Worm (Caenorhabditis elegans) whole organism, early embryonic: Measurements from ENCODE around the gene Y39A3B.1.

Experiments
- B0310.2 ChIP-seq: sonication (generic microtip); optimal IDR thresholded peaks from 2 replicates; lab custom pipeline; 2016; ENCODE audit warnings: mild to moderate bottlenecking, missing genetic modification characterization, missing compliant biosample characterization
- F13C5.2 ChIP-seq: sonication (generic microtip); optimal IDR thresholded peaks from 2 replicates; lab custom pipeline; 2017; ENCODE audit warnings: mild to moderate bottlenecking, missing genetic modification characterization, inconsistent platforms, missing compliant biosample characterization
- aly-1 ChIP-seq: sonication (generic microtip); optimal IDR thresholded peaks from 2 replicates; lab custom pipeline; 2016; ENCODE audit warnings: missing genetic modification characterization, missing compliant biosample characterization
- ama-1 ChIP-seq: fragments of 150-350 bp; optimal IDR thresholded peaks from 2 replicates; lab custom pipeline; 2014
- ceh-13 ChIP-seq: fragments of 200-800 bp; sonication (Bioruptor generic); optimal IDR thresholded peaks from 2 replicates; lab custom pipeline; 2018; ENCODE audit warnings: mild to moderate bottlenecking, missing genetic modification characterization, missing compliant biosample characterization
- ceh-36 ChIP-seq: sonication (generic microtip); optimal IDR thresholded peaks from 2 replicates; lab custom pipeline; 2016; ENCODE audit warnings: missing genetic modification characterization, inconsistent platforms, missing compliant biosample characterization
- ets-7 ChIP-seq: sonication (generic microtip); optimal IDR thresholded peaks from 2 replicates; lab custom pipeline; 2016; ENCODE audit warnings: missing genotype, missing genetic modification characterization, missing compliant biosample characterization
- flt-1 ChIP-seq: fragments of 200-800 bp; sonication (Bioruptor generic); IDR thresholded peaks from 2 replicates; pipeline ENCODE4 v1.3.6; 2022; ENCODE audit warnings: missing genetic modification characterization, missing compliant biosample characterization
- hmbx-1 ChIP-seq: sonication (generic microtip); optimal IDR thresholded peaks from 2 replicates; lab custom pipeline; 2016; ENCODE audit warnings: mild to moderate bottlenecking, missing genetic modification characterization, missing compliant biosample characterization
- hmg-4 ChIP-seq: fragments of 200-800 bp; sonication (Bioruptor generic); optimal IDR thresholded peaks from 2 replicates; lab custom pipeline; 2018; ENCODE audit warnings: mild to moderate bottlenecking, missing genetic modification characterization, missing compliant biosample characterization
- hnd-1 ChIP-seq: sonication (generic microtip); optimal IDR thresholded peaks from 2 replicates; lab custom pipeline; 2016; ENCODE audit warnings: missing genetic modification characterization, missing compliant biosample characterization
- pes-1 ChIP-seq: fragments of 200-800 bp; sonication (Bioruptor generic); IDR thresholded peaks from 2 replicates; pipeline ENCODE4 v1.3.6; 2022; ENCODE audit warnings: missing genetic modification reagents, missing genetic modification characterization, missing compliant biosample characterization
- scrt-1 ChIP-seq: fragments of 200-800 bp; sonication (Bioruptor generic); IDR thresholded peaks from 2 replicates; pipeline ENCODE4 v1.3.6; 2022; ENCODE audit warnings: missing genetic modification characterization, missing compliant biosample characterization
- sea-1 ChIP-seq: fragments of 200-800 bp; sonication (Bioruptor generic); conservative IDR thresholded peaks from 2 replicates; pipeline ENCODE4 v1.3.6; 2022; ENCODE audit warnings: missing genetic modification characterization, missing compliant biosample characterization
- tbx-11 ChIP-seq: fragments of 200-800 bp; sonication (Bioruptor generic); IDR thresholded peaks from 2 replicates; pipeline ENCODE4 v1.3.6; 2022; ENCODE audit warnings: missing genetic modification characterization, missing compliant biosample characterization
- tbx-37 ChIP-seq: fragments of 200-800 bp; sonication (Bioruptor generic); conservative IDR thresholded peaks from 2 replicates; pipeline ENCODE4 v1.3.6; 2022; ENCODE audit warnings: missing genetic modification reagents, missing genetic modification characterization, missing compliant biosample characterization
- tra-4 ChIP-seq: sonication (generic microtip); optimal IDR thresholded peaks from 2 replicates; lab custom pipeline; 2017; ENCODE audit warnings: missing genetic modification characterization, missing compliant biosample characterization

Y39A3B.1 gene

DNA sequence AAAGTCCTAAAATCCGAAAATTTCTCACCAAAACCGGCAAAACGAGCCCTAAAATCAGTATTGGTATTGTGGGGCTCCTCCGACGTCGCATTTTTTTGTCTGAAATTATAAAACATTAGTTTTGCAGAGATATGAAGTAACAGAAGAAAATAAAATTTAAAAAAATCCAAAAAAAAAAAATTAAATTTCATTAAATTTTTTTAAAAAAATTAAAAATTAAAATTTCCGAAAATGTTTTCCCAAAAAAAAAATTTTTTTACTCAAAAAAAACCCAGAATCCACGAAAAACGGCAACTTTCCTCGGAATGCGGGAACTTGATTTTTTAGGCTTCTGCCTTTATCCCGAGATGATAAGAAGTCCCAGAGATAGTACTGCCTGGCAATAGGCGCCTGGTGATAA is 42.1 kb downstream of the Y39A3B.1 start, which contains the start of gene dpy-1:
dpy-1 (minus strand) TSS at position 101 of the 400 bp plus-strand sequence.
- TF ChIP-seq tra-4 = no peak
- no peak for TF ChIP-seq pes-1
- no peak for TF ChIP-seq hmg-4 (GFP tag; lab: Kevin White, UChicago)
- no peak for TF ChIP-seq ets-7 (tag; lab: Kevin White, UChicago)
- no peak for TF ChIP-seq B0310.2
- no peak for TF ChIP-seq sea-1 (GFP tag; lab: Robert Waterston, UW)
- TF ChIP-seq hmbx-1 (tag; lab: Kevin White, UChicago) = no peak
- no peak for TF ChIP-seq tbx-37 (GFP tag; lab: Robert Waterston, UW)
- TF ChIP-seq F13C5.2 (tag; lab: Kevin White, UChicago) = no peak
- no peak for TF ChIP-seq ama-1 (lab: Kevin White, UChicago)
- TF ChIP-seq ceh-36 (tag; lab: Kevin White, UChicago) = no peak
- no peak for TF ChIP-seq aly-1 (tag; lab: Kevin White, UChicago)
- no peak for TF ChIP-seq ceh-13 (GFP tag; lab: Kevin White, UChicago)
- TF ChIP-seq flt-1 = no peak
- no peak for TF ChIP-seq tbx-11 (GFP tag; lab: Robert Waterston, UW)
- TF ChIP-seq hnd-1 (tag; lab: Kevin White, UChicago) = no peak

DNA sequence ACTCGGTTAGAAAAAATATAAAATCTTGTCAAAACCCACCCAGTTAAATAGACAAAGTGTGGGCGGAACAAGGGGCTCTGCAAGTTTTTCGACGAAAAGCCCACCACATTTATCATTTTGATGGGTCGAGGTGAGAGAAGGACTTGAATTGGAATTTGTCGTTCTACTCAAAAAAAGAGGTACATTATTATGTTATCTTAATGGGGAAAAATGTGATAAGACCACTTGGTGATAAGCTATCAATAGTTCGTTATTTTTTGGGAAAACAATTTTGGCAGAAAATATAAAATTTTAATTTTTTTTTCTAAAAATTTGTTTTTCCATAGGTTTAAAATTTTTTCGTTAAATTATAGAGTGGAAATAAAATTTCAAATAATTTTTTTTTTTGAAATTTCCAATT is 44.0 kb downstream of the Y39A3B.1 start:
- TF ChIP-seq tra-4 (no peak), scrt-1 (no peak), ets-7 (tag; lab: Kevin White, UChicago) (no peak), ceh-13 (GFP tag; lab: Kevin White, UChicago) (no peak), B0310.2 (no peak), ama-1 (lab: Kevin White, UChicago) (no peak), hnd-1 (tag; lab: Kevin White, UChicago) (no peak), tbx-37 (GFP tag; lab: Robert Waterston, UW) (no peak), hmg-4 (GFP tag; lab: Kevin White, UChicago) (no peak), aly-1 (tag; lab: Kevin White, UChicago) (no peak), pes-1 (no peak), flt-1 (no peak), sea-1 (GFP tag; lab: Robert Waterston, UW) (no peak), hmbx-1 (tag; lab: Kevin White, UChicago) (no peak), F13C5.2 (tag; lab: Kevin White, UChicago) (no peak)

DNA sequence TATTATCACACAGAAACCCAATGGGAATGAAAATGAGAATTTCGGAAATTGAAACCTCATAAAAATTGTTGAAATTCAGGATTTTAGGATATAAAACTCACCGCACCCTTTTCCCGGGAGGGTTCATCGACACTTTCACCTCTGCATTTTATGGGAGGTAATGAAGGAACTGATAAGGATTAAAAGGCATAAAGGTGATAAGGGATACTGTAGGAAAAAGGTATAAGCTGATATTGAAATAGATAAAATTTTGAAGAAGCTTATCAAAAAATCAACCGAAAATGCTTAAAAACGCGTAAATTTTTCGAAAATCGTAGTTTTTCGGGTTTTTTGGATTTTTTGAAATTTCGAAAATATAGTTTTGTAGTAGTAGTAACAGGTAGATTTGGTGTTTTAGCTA is 44.7 kb downstream of the Y39A3B.1 start:
- no peak for TF ChIP-seq ceh-13 (GFP tag; lab: Kevin White, UChicago)
- TF ChIP-seq B0310.2 = no peak
- no peak for TF ChIP-seq scrt-1
- TF ChIP-seq sea-1 (GFP tag; lab: Robert Waterston, UW) = no peak
- TF ChIP-seq ama-1 (lab: Kevin White, UChicago) = no peak
- no peak for TF ChIP-seq tbx-11 (GFP tag; lab: Robert Waterston, UW)
- no peak for TF ChIP-seq ceh-36 (tag; lab: Kevin White, UChicago)
- TF ChIP-seq F13C5.2 (tag; lab: Kevin White, UChicago) = no peak

DNA sequence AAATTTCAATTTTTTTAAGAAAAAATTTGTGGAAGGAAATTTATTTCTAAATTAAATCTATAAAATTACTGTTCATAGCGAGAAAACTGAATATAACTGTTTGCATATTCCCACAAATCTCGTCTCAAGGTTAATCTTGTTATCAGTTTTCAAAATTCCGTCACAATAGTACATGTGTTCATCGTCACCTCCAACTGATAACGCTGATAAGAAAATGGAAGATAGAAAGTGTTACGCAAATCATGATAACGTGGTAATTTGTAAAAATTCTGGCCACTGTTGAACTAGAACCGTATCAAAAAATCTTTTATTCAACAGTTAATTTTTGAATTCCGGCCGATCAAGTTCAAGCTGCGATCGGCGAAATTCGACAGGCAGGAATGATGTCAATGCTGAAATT is 47.6 kb downstream of the Y39A3B.1 start:
- TF ChIP-seq hmbx-1 (tag; lab: Kevin White, UChicago) (no peak), hnd-1 (tag; lab: Kevin White, UChicago) (no peak), flt-1 (no peak), B0310.2 (no peak), tbx-11 (GFP tag; lab: Robert Waterston, UW) (no peak), aly-1 (tag; lab: Kevin White, UChicago) (no peak), F13C5.2 (tag; lab: Kevin White, UChicago) (no peak), scrt-1 (no peak), ceh-13 (GFP tag; lab: Kevin White, UChicago) (no peak)

DNA sequence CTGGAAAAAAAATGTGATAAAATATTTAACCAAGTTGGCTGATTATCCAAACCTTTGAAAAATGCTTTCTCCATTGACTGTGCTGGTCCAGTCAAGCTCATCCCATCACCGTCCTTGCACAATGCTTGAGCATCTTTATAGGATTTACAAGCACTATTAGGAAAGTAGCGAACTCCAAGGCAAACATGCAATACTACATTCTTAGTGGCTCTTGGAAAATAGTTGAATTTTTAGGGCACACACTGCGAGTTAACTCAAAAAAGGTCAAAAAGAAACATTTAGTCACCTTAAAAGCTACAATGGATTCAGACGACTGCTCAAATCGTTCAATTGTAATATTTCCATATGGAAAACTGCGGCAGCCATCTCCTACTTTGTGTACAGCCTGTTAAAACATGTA is 48.3 kb downstream of the Y39A3B.1 start, which contains the start of gene M01E10.3:
M01E10.3 (minus strand) TSS at position 101 of the 400 bp plus-strand sequence.
- no peak for TF ChIP-seq B0310.2
- TF ChIP-seq sea-1 (GFP tag; lab: Robert Waterston, UW) = no peak
- no peak for TF ChIP-seq ceh-13 (GFP tag; lab: Kevin White, UChicago)
- no peak for TF ChIP-seq aly-1 (tag; lab: Kevin White, UChicago)
- no peak for TF ChIP-seq flt-1
- TF ChIP-seq hmg-4 (GFP tag; lab: Kevin White, UChicago) = no peak
- no peak for TF ChIP-seq hnd-1 (tag; lab: Kevin White, UChicago)
- no peak for TF ChIP-seq scrt-1
- TF ChIP-seq F13C5.2 (tag; lab: Kevin White, UChicago) = no peak
- TF ChIP-seq ets-7 (tag; lab: Kevin White, UChicago) = no peak
- no peak for TF ChIP-seq ceh-36 (tag; lab: Kevin White, UChicago)
- no peak for TF ChIP-seq tbx-37 (GFP tag; lab: Robert Waterston, UW)
- TF ChIP-seq ama-1 (lab: Kevin White, UChicago) = no peak
- TF ChIP-seq hmbx-1 (tag; lab: Kevin White, UChicago) = no peak
- no peak for TF ChIP-seq pes-1
- no peak for TF ChIP-seq tra-4

DNA sequence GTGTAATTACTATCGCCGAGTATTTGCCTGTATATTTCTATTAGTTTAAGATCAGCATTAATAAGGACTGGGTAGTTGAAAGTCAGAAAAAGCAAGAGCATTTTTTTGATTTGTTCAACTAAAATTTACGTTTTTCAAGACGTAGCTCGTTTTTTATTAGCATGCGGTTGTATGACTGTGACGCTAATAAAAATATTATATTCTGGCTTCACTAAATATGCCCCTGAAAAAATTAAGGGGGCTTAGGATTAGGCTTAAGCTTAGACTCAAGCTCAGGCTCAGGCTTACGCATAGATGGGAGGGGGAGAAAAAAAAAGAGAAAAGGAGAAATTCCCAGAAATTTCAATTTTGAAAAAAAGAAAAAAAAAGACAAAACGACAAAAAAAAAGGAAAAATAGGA is 51.7 kb downstream of the Y39A3B.1 start, which contains the start of gene Y39A3A.2:
Y39A3A.2 (minus strand) TSS at position 101 of the 400 bp plus-strand sequence.
- TF ChIP-seq tbx-37 (GFP tag; lab: Robert Waterston, UW) (no peak), ceh-36 (tag; lab: Kevin White, UChicago) (no peak), aly-1 (tag; lab: Kevin White, UChicago) (no peak), B0310.2 (no peak), pes-1 (no peak), hnd-1 (tag; lab: Kevin White, UChicago) (no peak), sea-1 (GFP tag; lab: Robert Waterston, UW) (no peak)
